Worm (Caenorhabditis elegans): ENCODE results near the gene C49C3.4.

DNA sequence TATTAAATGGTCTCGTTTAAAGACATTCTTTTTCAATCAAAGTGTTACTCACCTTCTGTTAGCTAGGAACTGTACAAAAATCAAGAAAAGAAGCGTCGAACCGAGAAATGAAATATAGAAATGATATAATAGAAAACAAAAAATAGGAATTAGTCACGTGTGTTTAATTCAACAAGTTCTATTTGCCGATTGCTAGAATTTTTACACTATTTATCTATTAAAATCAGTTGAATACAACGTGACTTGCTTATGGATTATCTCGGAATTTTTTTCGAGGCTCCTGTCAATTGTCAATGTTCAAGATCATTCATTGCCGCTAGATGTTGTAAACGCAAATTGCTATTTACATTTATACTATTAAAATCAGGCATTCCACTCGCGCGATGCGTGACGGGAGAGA is 46.7 kb downstream of the C49C3.4 start, which contains the start of gene zipt-17:
- TF ChIP-seq nhr-84 (tag; optimal IDR thresholded peaks at IDR 0.05) (no peak), elt-2 (tag; optimal IDR thresholded peaks at IDR 0.05) (no peak), dpl-1 (GFP tag; optimal IDR thresholded peaks at IDR 0.05) (no peak), pqm-1 (tag; optimal IDR thresholded peaks at IDR 0.05) (no peak), lin-13 (GFP tag; optimal IDR thresholded peaks at IDR 0.05) (no peak), C16A3.4 (tag; optimal IDR thresholded peaks at IDR 0.05) (no peak), fkh-4 (tag; optimal IDR thresholded peaks at IDR 0.05; ENCODE audit: borderline replicate concordance) (no peak), fkh-10 (GFP tag; optimal IDR thresholded peaks at IDR 0.05) (no peak), unc-30 (tag; optimal IDR thresholded peaks at IDR 0.05) (no peak), tbx-2 (tag; optimal IDR thresholded peaks at IDR 0.05) (no peak)
